Fruit fly (Drosophila melanogaster) S2 (cell line): Measurements from ENCODE around the gene PIG-T.

ENCODE experiments used
- CG8478 ChIP-seq: fragments of >200 bp; optimal IDR thresholded peaks from 2 replicates; lab custom pipeline; 2018
- CTCF ChIP-seq, 2 experiments: fragments of >200 bp; optimal IDR thresholded peaks; 2 replicates each; lab custom pipeline; 2018

DNA sequence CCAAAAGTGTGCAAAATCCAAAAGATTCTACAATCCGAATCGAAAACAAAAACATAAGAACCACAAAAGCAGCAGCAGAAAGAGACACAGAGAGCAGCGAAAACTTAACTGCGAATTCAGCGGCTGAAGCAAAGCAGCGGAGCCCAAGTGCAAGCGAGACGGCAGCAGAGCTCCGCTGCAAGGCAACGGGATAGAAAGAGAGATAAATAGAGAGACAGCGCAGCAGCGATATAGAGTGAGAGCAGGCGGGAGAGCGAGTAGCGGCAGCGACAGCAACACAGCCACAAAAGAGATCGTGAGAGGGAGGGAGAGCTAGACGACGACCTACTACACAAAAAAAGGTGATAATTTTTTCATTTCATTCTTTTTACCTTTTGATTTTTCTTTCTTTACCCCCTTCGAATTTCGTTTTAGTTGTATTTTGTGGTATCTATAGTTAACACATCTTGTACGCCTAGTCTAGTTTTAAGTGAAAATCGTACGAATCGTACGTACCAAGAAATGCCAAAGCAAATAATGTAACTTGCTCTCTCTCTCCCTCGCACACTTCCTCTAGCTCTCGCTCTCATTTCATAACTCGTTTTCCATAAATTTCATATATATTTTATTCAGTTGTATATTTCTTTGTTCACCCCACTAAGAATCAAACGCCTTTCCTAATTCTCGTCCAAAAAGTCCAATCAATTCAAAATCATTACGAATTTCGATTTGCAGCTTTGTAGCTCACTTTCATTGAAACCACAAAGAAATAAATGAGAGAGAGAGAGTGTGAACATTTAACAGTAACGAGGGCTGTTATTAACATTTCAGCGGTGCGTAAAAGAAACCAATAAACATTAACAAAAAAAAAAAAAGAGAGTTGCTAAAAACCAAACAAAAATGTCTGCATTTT, 3.5 kb upstream of the PIG-T start:
- no peak for TF ChIP-seq CTCF (optimal IDR thresholded peaks at IDR 0.05; lab: Kevin White, UChicago)
- no peak for TF ChIP-seq CG8478 (lab: Kevin White, UChicago)
